Worm (Caenorhabditis elegans): ENCODE data around the gene unc-33.

DNA sequence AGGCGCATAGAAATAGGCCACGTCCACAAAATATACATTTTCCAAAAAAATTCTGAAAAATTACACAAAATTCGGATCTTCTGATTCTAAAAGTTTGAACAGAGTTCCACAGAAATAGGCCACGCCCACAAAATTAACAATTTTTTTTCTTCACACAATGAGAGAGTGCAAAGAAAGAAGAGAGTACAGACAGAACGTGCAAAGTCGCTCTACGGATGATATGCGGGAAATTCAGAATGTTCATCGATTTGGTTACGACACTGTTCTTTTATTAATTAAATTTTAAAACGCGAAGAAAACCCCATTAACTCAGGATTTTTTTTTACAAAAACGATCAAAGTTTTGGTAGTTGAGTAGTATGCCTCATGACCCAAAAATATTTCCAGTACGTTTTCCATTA lies 16.3 kb downstream of the unc-33 start:
- TF ChIP-seq egl-27 (tag; optimal IDR thresholded peaks at IDR 0.05) = no peak
- TF ChIP-seq hmg-11 (tag; optimal IDR thresholded peaks at IDR 0.05) = peak; percentile 26
- TF ChIP-seq lin-15B (tag; optimal IDR thresholded peaks at IDR 0.05) = peak; percentile 46
- no peak for TF ChIP-seq nhr-237 (tag; optimal IDR thresholded peaks at IDR 0.05)
- TF ChIP-seq mml-1 (tag; optimal IDR thresholded peaks at IDR 0.05) = no peak
- no peak for TF ChIP-seq skn-1 (tag; optimal IDR thresholded peaks at IDR 0.05)
- no peak for TF ChIP-seq nhr-77 (tag; optimal IDR thresholded peaks at IDR 0.05)
- no peak for TF ChIP-seq lin-39 (tag; optimal IDR thresholded peaks at IDR 0.05)
- TF ChIP-seq zag-1 (tag; optimal IDR thresholded peaks at IDR 0.05) = no peak
- TF ChIP-seq ztf-4 (tag; optimal IDR thresholded peaks at IDR 0.05) = no peak
